Fruit fly (Drosophila melanogaster) whole organism, embryonic: ENCODE data around the gene dsd.

ENCODE experiments used
- Aef1 ChIP-seq: fragments of 200-800 bp; sonication (Bioruptor generic); IDR thresholded peaks from 3 replicates; pipeline ENCODE4 v1.3.6; 2022; ENCODE audit warnings: missing biosample characterization, missing genetic modification characterization
- Atf-2 ChIP-seq: fragments of 200-800 bp; sonication (Bioruptor generic); optimal IDR thresholded peaks from 2 replicates; lab custom pipeline; 2016; ENCODE audit warnings: missing biosample characterization, missing genetic modification characterization
- B-H1 ChIP-seq: fragments of 200-800 bp; sonication (Bioruptor generic); IDR thresholded peaks from 3 replicates; pipeline ENCODE4 v1.3.6; 2022; ENCODE audit warnings: missing biosample characterization, missing genetic modification characterization
- CG1024 ChIP-seq: fragments of 200-800 bp; sonication (Bioruptor generic); IDR thresholded peaks from 2 replicates; pipeline ENCODE4 v1.3.6; 2022; ENCODE audit warnings: missing biosample characterization, missing genetic modification characterization
- CG10321 ChIP-seq: fragments of 200-800 bp; sonication (Bioruptor generic); IDR thresholded peaks from 2 replicates; pipeline ENCODE4 v1.3.6; 2022; ENCODE audit warnings: missing biosample characterization, missing genetic modification characterization
- CG10543 ChIP-seq: fragments of 200-800 bp; sonication (Bioruptor generic); optimal IDR thresholded peaks from 3 replicates; lab custom pipeline; 2017; ENCODE audit warnings: missing biosample characterization, mild to moderate bottlenecking, missing genetic modification characterization, moderate library complexity
- CG11723 ChIP-seq: fragments of 200-800 bp; sonication (Bioruptor generic); optimal IDR thresholded peaks from 2 replicates; lab custom pipeline; 2017; ENCODE audit warnings: missing biosample characterization, mild to moderate bottlenecking, missing genetic modification characterization
- CG13287 ChIP-seq: fragments of 200-800 bp; sonication (Bioruptor generic); IDR thresholded peaks from 2 replicates; pipeline ENCODE4 v1.3.6; 2022; ENCODE audit warnings: missing biosample characterization, missing genetic modification characterization; ENCODE audit not compliant: partially characterized antibody
- CG13624 ChIP-seq: fragments of 200-800 bp; sonication (Bioruptor generic); optimal IDR thresholded peaks from 2 replicates; lab custom pipeline; 2016; ENCODE audit warnings: missing biosample characterization, missing genetic modification characterization
- CG1603 ChIP-seq: fragments of 200-800 bp; sonication (Bioruptor generic); optimal IDR thresholded peaks from 2 replicates; lab custom pipeline; 2019; ENCODE audit warnings: missing biosample characterization, mild to moderate bottlenecking, missing genetic modification characterization, moderate library complexity
- CG2120 ChIP-seq: fragments of 200-800 bp; sonication (Bioruptor generic); optimal IDR thresholded peaks from 3 replicates; lab custom pipeline; 2016; ENCODE audit warnings: missing biosample characterization, missing genetic modification characterization
- CG2202 ChIP-seq: fragments of 200-800 bp; sonication (Bioruptor generic); optimal IDR thresholded peaks from 2 replicates; lab custom pipeline; 2018; ENCODE audit warnings: missing biosample characterization, mild to moderate bottlenecking, missing genetic modification characterization
- CG30020 ChIP-seq: fragments of 200-800 bp; optimal IDR thresholded peaks from 2 replicates; lab custom pipeline; 2019; ENCODE audit warnings: missing biosample characterization, mild to moderate bottlenecking, missing genetic modification characterization, moderate library complexity
- CG32772 ChIP-seq: fragments of 200-800 bp; sonication (Bioruptor generic); IDR thresholded peaks from 2 replicates; pipeline ENCODE4 v1.3.6; 2022; ENCODE audit warnings: missing biosample characterization, missing genetic modification characterization
- CG34224 ChIP-seq: fragments of 200-800 bp; sonication (Bioruptor generic); IDR thresholded peaks from 3 replicates; pipeline ENCODE4 v1.3.6; 2022; ENCODE audit warnings: missing biosample characterization, missing genetic modification characterization; ENCODE audit not compliant: partially characterized antibody
- CG3995 ChIP-seq: fragments of 200-800 bp; sonication (Bioruptor generic); optimal IDR thresholded peaks from 3 replicates; lab custom pipeline; 2016; ENCODE audit warnings: missing biosample characterization, missing genetic modification characterization
- CG7372 ChIP-seq: fragments of 200-800 bp; sonication (Bioruptor generic); IDR thresholded peaks from 2 replicates; pipeline ENCODE4 v1.3.6; 2022; ENCODE audit warnings: missing biosample characterization, missing genetic modification characterization
- CG7745 ChIP-seq: fragments of 200-800 bp; sonication (Bioruptor generic); optimal IDR thresholded peaks from 2 replicates; lab custom pipeline; 2018; ENCODE audit warnings: missing biosample characterization, mild to moderate bottlenecking, missing genetic modification characterization, moderate library complexity
- CG8359 ChIP-seq: fragments of 200-800 bp; sonication (Bioruptor generic); optimal IDR thresholded peaks from 2 replicates; lab custom pipeline; 2017; ENCODE audit warnings: missing biosample characterization, mild to moderate bottlenecking, missing genetic modification characterization, borderline replicate concordance
- CG8765 ChIP-seq: fragments of 200-800 bp; sonication (Bioruptor generic); IDR thresholded peaks from 2 replicates; pipeline ENCODE4 v1.3.6; 2022; ENCODE audit warnings: missing biosample characterization, missing genetic modification characterization
- CG9817 ChIP-seq: fragments of 200-800 bp; sonication (Bioruptor generic); optimal IDR thresholded peaks from 2 replicates; lab custom pipeline; 2018; ENCODE audit warnings: missing biosample characterization, mild to moderate bottlenecking, missing genetic modification characterization, moderate library complexity
- CTCF ChIP-seq: fragments of 200-800 bp; sonication (Bioruptor generic); optimal IDR thresholded peaks from 2 replicates; lab custom pipeline; 2017; ENCODE audit warnings: missing biosample characterization, mild to moderate bottlenecking, missing genetic modification characterization, moderate library complexity
- Doc2 ChIP-seq: fragments of 200-800 bp; sonication (Bioruptor generic); IDR thresholded peaks from 2 replicates; pipeline ENCODE4 v1.3.6; 2022; ENCODE audit warnings: missing biosample characterization, missing genetic modification characterization
- Fer2 ChIP-seq: fragments of 200-800 bp; sonication (Bioruptor generic); optimal IDR thresholded peaks from 2 replicates; lab custom pipeline; 2018; ENCODE audit warnings: missing biosample characterization, mild to moderate bottlenecking, missing genetic modification characterization, moderate library complexity
- HLHmδ ChIP-seq: fragments of 200-800 bp; sonication (Bioruptor generic); optimal IDR thresholded peaks from 2 replicates; lab custom pipeline; 2018; ENCODE audit warnings: missing biosample characterization, mild to moderate bottlenecking, missing genetic modification characterization, moderate library complexity
- MTF-1 ChIP-seq: fragments of 200-800 bp; sonication (Bioruptor generic); optimal IDR thresholded peaks from 2 replicates; lab custom pipeline; 2018; ENCODE audit warnings: missing biosample characterization, mild to moderate bottlenecking, missing genetic modification characterization, borderline replicate concordance
- Mes4 ChIP-seq: fragments of 200-800 bp; sonication (Bioruptor generic); optimal IDR thresholded peaks from 2 replicates; lab custom pipeline; 2016; ENCODE audit warnings: missing biosample characterization, missing genetic modification characterization
- NC2β ChIP-seq: fragments of 200-800 bp; sonication (Bioruptor generic); optimal IDR thresholded peaks from 2 replicates; lab custom pipeline; 2016; ENCODE audit warnings: missing biosample characterization, missing genetic modification characterization
- NK7.1 ChIP-seq: fragments of 200-800 bp; sonication (Bioruptor generic); optimal IDR thresholded peaks from 3 replicates; lab custom pipeline; 2016; ENCODE audit warnings: missing biosample characterization, missing genetic modification characterization
- chn ChIP-seq: fragments of 200-800 bp; sonication (Bioruptor generic); optimal IDR thresholded peaks from 2 replicates; lab custom pipeline; 2016; ENCODE audit warnings: missing biosample characterization, missing genetic modification characterization
- dimm ChIP-seq: fragments of 200-800 bp; sonication (Bioruptor generic); IDR thresholded peaks from 2 replicates; pipeline ENCODE4 v1.3.6; 2022; ENCODE audit warnings: missing biosample characterization, missing genetic modification characterization
- fd3F ChIP-seq: fragments of 200-800 bp; sonication (Bioruptor generic); optimal IDR thresholded peaks from 2 replicates; lab custom pipeline; 2018; ENCODE audit warnings: missing biosample characterization, mild to moderate bottlenecking, missing genetic modification characterization, moderate library complexity
- fu2 ChIP-seq: fragments of 200-800 bp; sonication (Bioruptor generic); optimal IDR thresholded peaks from 2 replicates; lab custom pipeline; 2016; ENCODE audit warnings: missing biosample characterization, missing genetic modification characterization
- hbn ChIP-seq: fragments of 200-800 bp; sonication (Bioruptor generic); IDR thresholded peaks from 2 replicates; pipeline ENCODE4 v1.3.6; 2022; ENCODE audit warnings: missing biosample characterization, missing genetic modification characterization; ENCODE audit not compliant: partially characterized antibody
- jumu ChIP-seq: fragments of 200-800 bp; sonication (Bioruptor generic); optimal IDR thresholded peaks from 3 replicates; lab custom pipeline; 2016; ENCODE audit warnings: missing biosample characterization, missing genetic modification characterization
- lola ChIP-seq, 3 experiments: fragments of >200 bp in 2 of 3; fragments of 200-800 bp in 1 of 3; sonication (Bioruptor generic) in 1 of 3; optimal IDR thresholded peaks; 2 replicates each; lab custom pipeline; 2017 to 2019; ENCODE audit warnings: missing biosample characterization in 3 of 3, missing genetic modification characterization in 3 of 3, mild to moderate bottlenecking in 1 of 3, moderate library complexity in 1 of 3
- p53 ChIP-seq: fragments of 200-800 bp; sonication (Bioruptor generic); optimal IDR thresholded peaks from 2 replicates; lab custom pipeline; 2016; ENCODE audit warnings: missing biosample characterization, missing genetic modification characterization
- psq ChIP-seq: fragments of 200-800 bp; sonication (Bioruptor generic); optimal IDR thresholded peaks from 2 replicates; lab custom pipeline; 2017; ENCODE audit warnings: missing biosample characterization, missing genetic modification characterization
- pum ChIP-seq: fragments of 200-800 bp; sonication (Bioruptor generic); optimal IDR thresholded peaks from 2 replicates; lab custom pipeline; 2016; ENCODE audit warnings: missing biosample characterization, missing genetic modification characterization
- shn ChIP-seq: fragments of 200-800 bp; sonication (Bioruptor generic); optimal IDR thresholded peaks from 3 replicates; lab custom pipeline; 2016; ENCODE audit warnings: missing biosample characterization, missing genetic modification characterization
- slp2 ChIP-seq: fragments of 200-800 bp; sonication (Bioruptor generic); optimal IDR thresholded peaks from 2 replicates; lab custom pipeline; 2016; ENCODE audit warnings: missing biosample characterization, missing genetic modification characterization
- sr ChIP-seq: fragments of 200-800 bp; sonication (Bioruptor generic); IDR thresholded peaks from 3 replicates; pipeline ENCODE4 v1.3.6; 2022; ENCODE audit warnings: missing biosample characterization, missing genetic modification characterization
- tio ChIP-seq: fragments of 200-800 bp; sonication (Bioruptor generic); optimal IDR thresholded peaks from 2 replicates; lab custom pipeline; 2017; ENCODE audit warnings: missing biosample characterization, missing genetic modification characterization, inconsistent platforms

dsd gene

dm6 chr3R:27604636-27605443 lies 2.4 kb downstream of the dsd start (continued):
- no peak for TF ChIP-seq CG9817 (tag; lab: Kevin White, UChicago)
- no peak for TF ChIP-seq CG8765 (GFP tag; lab: Robert Waterston, UW)
- no peak for TF ChIP-seq CG34224
- TF ChIP-seq lola (GFP tag; optimal IDR thresholded peaks at IDR 0.05; lab: Kevin White, UChicago): peak in 1 of 3 experiments; percentile 21
- no peak for TF ChIP-seq chn (GFP tag; lab: Kevin White, UChicago)
- no peak for TF ChIP-seq B-H1 (GFP tag; lab: Robert Waterston, UW)
- peak; percentile 57 for TF ChIP-seq CG2120
- peak; percentile 2 for TF ChIP-seq shn (GFP tag; lab: Kevin White, UChicago)
- TF ChIP-seq p53 (GFP tag; lab: Kevin White, UChicago): no peak
- no peak for TF ChIP-seq CG7745 (tag; lab: Kevin White, UChicago)
- TF ChIP-seq CG10321 (GFP tag; lab: Robert Waterston, UW): no peak
- no peak for TF ChIP-seq Mes4 (GFP tag; lab: Kevin White, UChicago)
- TF ChIP-seq NC2β (GFP tag; lab: Kevin White, UChicago): no peak
- TF ChIP-seq CG13624 (GFP tag; lab: Kevin White, UChicago): no peak
- TF ChIP-seq dimm: no peak
- no peak for TF ChIP-seq CG8359 (GFP tag; lab: Kevin White, UChicago)
- TF ChIP-seq Atf-2 (GFP tag; lab: Kevin White, UChicago): no peak
- no peak for TF ChIP-seq Aef1
- no peak for TF ChIP-seq fd3F (GFP tag; lab: Kevin White, UChicago)
- no peak for TF ChIP-seq MTF-1
- no peak for TF ChIP-seq Doc2 (GFP tag; lab: Robert Waterston, UW)
- no peak for TF ChIP-seq pum
- no peak for TF ChIP-seq CG13287 (GFP tag; lab: Robert Waterston, UW)
- no peak for TF ChIP-seq CG11723 (GFP tag; lab: Kevin White, UChicago)
- no peak for TF ChIP-seq CG32772 (GFP tag; lab: Robert Waterston, UW)
- no peak for TF ChIP-seq CG1603 (tag; lab: Kevin White, UChicago)
- TF ChIP-seq CG3995 (GFP tag; lab: Kevin White, UChicago): no peak
- no peak for TF ChIP-seq hbn
- TF ChIP-seq Fer2 (tag; lab: Kevin White, UChicago): no peak
- TF ChIP-seq CG10543 (GFP tag; lab: Kevin White, UChicago): no peak
- TF ChIP-seq HLHmδ: no peak
- no peak for TF ChIP-seq fu2 (GFP tag; lab: Kevin White, UChicago)
- no peak for TF ChIP-seq tio (GFP tag; lab: Kevin White, UChicago)
- TF ChIP-seq CG30020 (tag; lab: Kevin White, UChicago): no peak
- no peak for TF ChIP-seq CG7372 (GFP tag; lab: Robert Waterston, UW)
- TF ChIP-seq NK7.1: no peak
- peak; percentile 5 for TF ChIP-seq slp2
- TF ChIP-seq jumu: no peak
- TF ChIP-seq CTCF (GFP tag; lab: Kevin White, UChicago): no peak
- no peak for TF ChIP-seq CG2202 (tag; lab: Kevin White, UChicago)
- TF ChIP-seq psq (GFP tag; lab: Kevin White, UChicago): no peak
- no peak for TF ChIP-seq CG1024 (GFP tag; lab: Robert Waterston, UW)
- TF ChIP-seq sr (GFP tag; lab: Robert Waterston, UW): no peak
- TF ChIP-seq, all 482 proteins: peak for 86
